Worm (Caenorhabditis elegans): Measurements from ENCODE around the gene srp-7.

DNA sequence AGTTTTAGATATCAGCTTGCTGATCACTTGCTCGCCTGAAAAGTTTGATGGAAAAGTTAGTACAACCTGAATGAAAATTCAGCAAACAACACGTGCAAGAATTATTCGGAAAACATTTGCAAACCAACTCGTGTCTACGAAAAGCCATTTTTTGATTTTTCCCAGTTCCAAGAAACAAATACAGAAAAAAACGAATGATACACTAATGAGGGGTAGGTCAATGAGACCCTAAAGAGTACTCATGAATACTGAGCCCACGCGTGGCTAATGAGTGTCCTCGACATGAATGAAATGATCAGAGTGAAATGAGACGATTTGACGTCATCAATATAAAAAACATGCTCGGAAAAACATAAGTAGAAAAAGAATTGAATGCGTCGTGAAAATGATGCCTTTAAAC is 33.1 kb downstream of the srp-7 start:
- TF ChIP-seq aly-1 (tag; optimal IDR thresholded peaks at IDR 0.05) (no peak), B0310.2 (tag; optimal IDR thresholded peaks at IDR 0.05) (no peak), ets-7 (tag; optimal IDR thresholded peaks at IDR 0.05) (no peak), ceh-13 (GFP tag; optimal IDR thresholded peaks at IDR 0.05) (no peak), ama-1 (optimal IDR thresholded peaks at IDR 0.05) (no peak), pes-1 (GFP tag; IDR thresholded peaks at IDR 0.05) (no peak), tbx-11 (GFP tag; IDR thresholded peaks at IDR 0.05) (no peak)

Data from whole organism, early embryonic.